Worm (Caenorhabditis elegans): ENCODE data around the gene ddo-2.

DNA sequence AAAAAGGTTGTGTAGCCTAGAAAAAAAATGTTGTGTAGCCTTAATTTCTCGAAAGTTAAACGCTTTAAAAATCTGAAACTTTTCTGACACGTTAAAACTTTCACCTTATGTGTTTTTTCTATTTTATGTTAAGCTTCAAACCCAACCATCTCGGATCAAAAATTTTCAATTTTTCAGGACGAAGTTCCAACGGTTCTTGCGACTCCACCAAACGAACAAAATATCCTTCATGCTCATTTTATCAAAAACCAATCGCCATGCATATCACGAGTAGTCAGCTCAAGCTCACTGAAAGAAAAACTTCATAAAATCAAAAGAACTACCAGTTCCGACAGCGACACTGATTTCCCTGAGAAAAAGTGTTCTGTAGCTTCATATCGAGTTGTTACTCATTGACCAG is 1.0 kb upstream of the ddo-2 start:
- TF ChIP-seq tab-1 (GFP tag; IDR thresholded peaks at IDR 0.05) (no peak), ztf-29 (GFP tag; IDR thresholded peaks at IDR 0.05) (no peak), ztf-23 (GFP tag; IDR thresholded peaks at IDR 0.05) (no peak), T22C8.4 (GFP tag; IDR thresholded peaks at IDR 0.05) (no peak)
